Fruit fly (Drosophila melanogaster) whole organism, embryonic: ENCODE data around the gene Hip1.

Experiments
- Bteb2 ChIP-seq: fragments of 200-800 bp; sonication (Bioruptor generic); optimal IDR thresholded peaks from 2 replicates; lab custom pipeline; 2016; ENCODE audit warnings: missing biosample characterization, missing genetic modification characterization
- CG10959 ChIP-seq: fragments of 200-800 bp; sonication (Bioruptor generic); IDR thresholded peaks from 2 replicates; pipeline ENCODE4 v1.3.6; 2022; ENCODE audit warnings: missing biosample characterization, missing genetic modification characterization
- CG11696 ChIP-seq: fragments of 200-800 bp; sonication (Bioruptor generic); IDR thresholded peaks from 2 replicates; pipeline ENCODE4 v1.3.6; 2022; ENCODE audit warnings: missing biosample characterization, missing genetic modification characterization
- CG12299 ChIP-seq: fragments of 200-800 bp; sonication (Bioruptor generic); optimal IDR thresholded peaks from 2 replicates; lab custom pipeline; 2018; ENCODE audit warnings: missing biosample characterization, mild to moderate bottlenecking, missing genetic modification characterization
- CG12659 ChIP-seq: fragments of 200-800 bp; sonication (Bioruptor generic); optimal IDR thresholded peaks from 3 replicates; lab custom pipeline; 2017; ENCODE audit warnings: mild to moderate bottlenecking, missing biosample characterization, missing genetic modification reagents, missing genetic modification characterization
- CG1603 ChIP-seq: fragments of 200-800 bp; sonication (Bioruptor generic); optimal IDR thresholded peaks from 2 replicates; lab custom pipeline; 2019; ENCODE audit warnings: missing biosample characterization, mild to moderate bottlenecking, missing genetic modification characterization, moderate library complexity
- CG18476 ChIP-seq: fragments of 200-800 bp; sonication (Bioruptor generic); optimal IDR thresholded peaks from 2 replicates; lab custom pipeline; 2016; ENCODE audit warnings: missing biosample characterization, mild to moderate bottlenecking, missing genetic modification characterization
- CG2120 ChIP-seq: fragments of 200-800 bp; sonication (Bioruptor generic); optimal IDR thresholded peaks from 3 replicates; lab custom pipeline; 2016; ENCODE audit warnings: missing biosample characterization, missing genetic modification characterization
- CG3847 ChIP-seq: fragments of 200-800 bp; sonication (Bioruptor generic); IDR thresholded peaks from 2 replicates; pipeline ENCODE4 v1.3.6; 2022; ENCODE audit warnings: missing biosample characterization, missing genetic modification characterization
- CG6272 ChIP-seq: fragments of 200-800 bp; sonication (Bioruptor generic); IDR thresholded peaks from 2 replicates; pipeline ENCODE4 v1.3.6; 2022; ENCODE audit warnings: missing biosample characterization, missing genetic modification characterization
- CG7556 ChIP-seq: fragments of 200-800 bp; sonication (Bioruptor generic); optimal IDR thresholded peaks from 2 replicates; lab custom pipeline; 2017; ENCODE audit warnings: missing biosample characterization, mild to moderate bottlenecking, missing genetic modification characterization
- CG7786 ChIP-seq: fragments of 200-800 bp; sonication (Bioruptor generic); optimal IDR thresholded peaks from 2 replicates; lab custom pipeline; 2016; ENCODE audit warnings: missing biosample characterization, missing genetic modification characterization
- CG8944 ChIP-seq: fragments of 200-800 bp; sonication (Bioruptor generic); optimal IDR thresholded peaks from 3 replicates; lab custom pipeline; 2016; ENCODE audit warnings: missing biosample characterization, missing genetic modification characterization
- CG9437 ChIP-seq: fragments of 200-800 bp; sonication (Bioruptor generic); optimal IDR thresholded peaks from 2 replicates; lab custom pipeline; 2018; ENCODE audit warnings: missing biosample characterization, mild to moderate bottlenecking, missing genetic modification characterization
- CG9609 ChIP-seq: fragments of 200-800 bp; sonication (Bioruptor generic); optimal IDR thresholded peaks from 3 replicates; lab custom pipeline; 2016; ENCODE audit warnings: missing biosample characterization, missing genetic modification characterization
- CTCF ChIP-seq: fragments of 200-800 bp; sonication (Bioruptor generic); optimal IDR thresholded peaks from 2 replicates; lab custom pipeline; 2017; ENCODE audit warnings: missing biosample characterization, mild to moderate bottlenecking, missing genetic modification characterization, moderate library complexity
- Dad ChIP-seq: fragments of 200-800 bp; sonication (Bioruptor generic); optimal IDR thresholded peaks from 3 replicates; lab custom pipeline; 2016; ENCODE audit warnings: missing biosample characterization, missing genetic modification characterization
- Dll ChIP-seq: fragments of 200-800 bp; sonication (Bioruptor generic); IDR thresholded peaks from 4 replicates; pipeline ENCODE4 v1.3.6; 2022; ENCODE audit warnings: missing biosample characterization, missing genetic modification characterization; ENCODE audit not compliant: partially characterized antibody
- Doc2 ChIP-seq: fragments of 200-800 bp; sonication (Bioruptor generic); IDR thresholded peaks from 2 replicates; pipeline ENCODE4 v1.3.6; 2022; ENCODE audit warnings: missing biosample characterization, missing genetic modification characterization
- Ets97D ChIP-seq: fragments of 200-800 bp; sonication (Bioruptor generic); optimal IDR thresholded peaks from 3 replicates; lab custom pipeline; 2016; ENCODE audit warnings: missing biosample characterization, missing genetic modification characterization
- H2.0 ChIP-seq: fragments of 200-800 bp; sonication (Bioruptor generic); IDR thresholded peaks from 2 replicates; pipeline ENCODE4 v1.3.6; 2022; ENCODE audit warnings: missing biosample characterization, missing genetic modification characterization
- HLH4C ChIP-seq: fragments of 200-800 bp; sonication (Bioruptor generic); IDR thresholded peaks from 3 replicates; pipeline ENCODE4 v1.3.6; 2022; ENCODE audit warnings: missing biosample characterization, missing genetic modification characterization; ENCODE audit not compliant: partially characterized antibody
- Kr ChIP-seq: fragments of 200-800 bp; sonication (Bioruptor generic); optimal IDR thresholded peaks from 2 replicates; lab custom pipeline; 2017; ENCODE audit warnings: missing biosample characterization, mild to moderate bottlenecking, missing genetic modification characterization
- Med ChIP-seq: fragments of 200-800 bp; sonication (Bioruptor generic); peaks from one replicate; lab custom pipeline; 2016; ENCODE audit warnings: missing biosample characterization, missing genetic modification characterization, mild to moderate bottlenecking, inconsistent platforms, moderate library complexity
- NK7.1 ChIP-seq: fragments of 200-800 bp; sonication (Bioruptor generic); optimal IDR thresholded peaks from 3 replicates; lab custom pipeline; 2016; ENCODE audit warnings: missing biosample characterization, missing genetic modification characterization
- Oaz ChIP-seq: fragments of 200-800 bp; sonication (Bioruptor generic); IDR thresholded peaks from 2 replicates; pipeline ENCODE4 v1.3.6; 2022; ENCODE audit warnings: missing biosample characterization, missing genetic modification characterization
- Ptx1 ChIP-seq: fragments of 200-800 bp; sonication (Bioruptor generic); IDR thresholded peaks from 2 replicates; pipeline ENCODE4 v1.3.6; 2022; ENCODE audit warnings: missing biosample characterization, missing genetic modification characterization
- Sin3A ChIP-seq: fragments of >200 bp; optimal IDR thresholded peaks from 2 replicates; lab custom pipeline; 2018
- bab2 ChIP-seq: fragments of 200-800 bp; sonication (Bioruptor generic); optimal IDR thresholded peaks from 2 replicates; lab custom pipeline; 2016; ENCODE audit warnings: missing biosample characterization, missing genetic modification characterization
- caup ChIP-seq: fragments of 200-800 bp; sonication (Bioruptor generic); optimal IDR thresholded peaks from 3 replicates; lab custom pipeline; 2017; ENCODE audit warnings: missing biosample characterization, mild to moderate bottlenecking, missing genetic modification characterization, moderate library complexity; ENCODE audit not compliant: severe bottlenecking
- chif ChIP-seq, 2 experiments: fragments of 200-800 bp; sonication (Bioruptor generic); optimal IDR thresholded peaks; 3 replicates each; lab custom pipeline; 2016; ENCODE audit warnings: missing biosample characterization in 2 of 2, missing genetic modification characterization in 2 of 2
- crc ChIP-seq: fragments of 200-800 bp; sonication (Bioruptor generic); optimal IDR thresholded peaks from 2 replicates; lab custom pipeline; 2016; ENCODE audit warnings: missing biosample characterization, missing genetic modification characterization
- crp ChIP-seq, 2 experiments: fragments of 200-800 bp; sonication (Bioruptor generic); optimal IDR thresholded peaks; 2 replicates in 1 of 2; 3 replicates in 1 of 2; lab custom pipeline; 2017; ENCODE audit warnings: missing biosample characterization in 2 of 2, missing genetic modification characterization in 2 of 2, mild to moderate bottlenecking in 1 of 2, moderate library complexity in 1 of 2
- dmrt99B ChIP-seq: fragments of 200-800 bp; sonication (Bioruptor generic); optimal IDR thresholded peaks from 2 replicates; lab custom pipeline; 2018; ENCODE audit warnings: missing biosample characterization, mild to moderate bottlenecking, missing genetic modification characterization, moderate library complexity
- dpn ChIP-seq, 2 experiments: fragments of 200-800 bp; sonication (Bioruptor generic); optimal IDR thresholded peaks; 3 replicates each; lab custom pipeline; 2016; ENCODE audit warnings: missing biosample characterization in 2 of 2, missing genetic modification characterization in 2 of 2
- exex ChIP-seq: fragments of 200-800 bp; sonication (Bioruptor generic); optimal IDR thresholded peaks from 4 replicates; lab custom pipeline; 2018; ENCODE audit warnings: missing biosample characterization, mild to moderate bottlenecking, missing genetic modification characterization, moderate library complexity
- fd102C ChIP-seq: fragments of 200-800 bp; sonication (Bioruptor generic); optimal IDR thresholded peaks from 2 replicates; lab custom pipeline; 2018; ENCODE audit warnings: missing biosample characterization, mild to moderate bottlenecking, missing genetic modification characterization, moderate library complexity
- gce ChIP-seq: fragments of 200-800 bp; sonication (Bioruptor generic); IDR thresholded peaks from 3 replicates; pipeline ENCODE4 v1.3.6; 2022; ENCODE audit warnings: missing biosample characterization, missing genetic modification characterization
- grau ChIP-seq: fragments of 200-800 bp; optimal IDR thresholded peaks from 3 replicates; lab custom pipeline; 2019; ENCODE audit warnings: missing biosample characterization, mild to moderate bottlenecking, missing genetic modification characterization, moderate library complexity
- nau ChIP-seq: fragments of 200-800 bp; sonication (Bioruptor generic); optimal IDR thresholded peaks from 3 replicates; lab custom pipeline; 2017; ENCODE audit warnings: missing biosample characterization, mild to moderate bottlenecking, missing genetic modification characterization, missing genetic modification reagents
- p53 ChIP-seq: fragments of 200-800 bp; sonication (Bioruptor generic); optimal IDR thresholded peaks from 2 replicates; lab custom pipeline; 2016; ENCODE audit warnings: missing biosample characterization, missing genetic modification characterization
- prd ChIP-seq, 3 experiments: fragments of >200 bp in 2 of 3; fragments of 200-800 bp in 1 of 3; sonication (Bioruptor generic) in 1 of 3; optimal IDR thresholded peaks in 2 of 3; IDR thresholded peaks in 1 of 3; 2 replicates in 2 of 3; 3 replicates in 1 of 3; pipeline versions ENCODE4 v1.3.6 to Lab custom; 2017 to 2022; ENCODE audit warnings: missing biosample characterization in 1 of 3, missing genetic modification characterization in 1 of 3
- psq ChIP-seq: fragments of 200-800 bp; sonication (Bioruptor generic); optimal IDR thresholded peaks from 2 replicates; lab custom pipeline; 2017; ENCODE audit warnings: missing biosample characterization, missing genetic modification characterization
- ro ChIP-seq: fragments of 200-800 bp; sonication (Bioruptor generic); IDR thresholded peaks from 2 replicates; pipeline ENCODE4 v1.3.6; 2022; ENCODE audit warnings: missing biosample characterization, missing genetic modification characterization
- sr ChIP-seq: fragments of 200-800 bp; sonication (Bioruptor generic); IDR thresholded peaks from 3 replicates; pipeline ENCODE4 v1.3.6; 2022; ENCODE audit warnings: missing biosample characterization, missing genetic modification characterization
- tgo ChIP-seq: fragments of 200-800 bp; sonication (Bioruptor generic); IDR thresholded peaks from 3 replicates; pipeline ENCODE4 v1.3.6; 2022; ENCODE audit warnings: missing biosample characterization, missing genetic modification characterization
- unc-4 ChIP-seq: fragments of 200-800 bp; sonication (Bioruptor generic); IDR thresholded peaks from 2 replicates; pipeline ENCODE4 v1.3.6; 2022; ENCODE audit warnings: missing biosample characterization, missing genetic modification characterization; ENCODE audit not compliant: partially characterized antibody
- vfl ChIP-seq: fragments of 200-800 bp; sonication (Bioruptor generic); optimal IDR thresholded peaks from 2 replicates; lab custom pipeline; 2016; ENCODE audit warnings: missing biosample characterization, missing genetic modification characterization
- z ChIP-seq: fragments of 200-800 bp; sonication (Bioruptor generic); IDR thresholded peaks from 3 replicates; pipeline ENCODE4 v1.3.6; 2022; ENCODE audit warnings: missing biosample characterization, missing genetic modification characterization

Hip1 gene

DNA sequence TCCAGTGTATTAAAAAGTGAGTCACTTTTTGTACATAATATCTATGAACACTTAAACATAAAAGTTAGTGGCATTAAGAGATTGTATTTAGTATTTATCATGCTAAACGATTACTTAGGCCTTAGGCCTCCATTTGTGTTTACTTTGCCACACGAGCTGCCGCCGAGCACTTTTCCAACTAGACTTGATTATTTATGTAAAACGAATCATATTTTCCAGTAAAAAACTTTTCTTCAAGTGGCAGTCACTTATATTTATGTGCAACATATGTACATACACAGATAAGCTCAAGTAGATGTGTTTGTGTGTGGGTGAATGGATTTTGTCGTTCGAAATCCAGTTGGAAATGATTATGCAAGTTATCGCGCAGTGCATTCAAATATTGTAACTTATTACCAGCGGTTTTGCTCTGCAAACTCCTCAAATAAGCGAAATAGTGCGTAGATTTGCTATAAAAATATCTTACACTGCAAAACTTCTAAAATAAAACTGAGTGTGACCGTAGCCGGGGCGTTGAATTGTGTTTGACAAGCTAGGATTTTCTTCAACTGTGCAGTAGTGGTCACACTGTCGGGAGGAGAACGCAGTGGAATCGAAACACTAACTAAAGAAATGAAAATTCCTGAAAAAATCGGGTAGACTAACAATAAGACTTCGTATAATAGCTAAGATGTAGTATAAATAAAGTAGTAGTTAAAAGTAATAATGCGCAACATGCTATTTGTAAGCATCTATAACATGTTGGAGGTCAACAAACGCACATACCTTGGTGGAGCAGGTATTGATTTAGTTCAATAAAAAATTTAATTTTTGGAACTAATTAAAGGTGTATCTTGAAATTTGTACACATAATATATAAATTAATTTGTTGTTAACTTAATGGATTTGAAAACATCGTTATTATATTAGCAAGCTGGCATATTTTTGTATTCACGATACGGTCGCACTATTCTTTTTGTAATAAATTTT lies 23.5 kb downstream of the Hip1 start, which contains the start of the genes Klc and CG10984 (continued):
- no peak for TF ChIP-seq ro (GFP tag; lab: Robert Waterston, UW)
- TF ChIP-seq caup (GFP tag; lab: Kevin White, UChicago), result peak; percentile 57
- peak; percentile 94 for TF ChIP-seq Med
- TF ChIP-seq CG18476, result peak; percentile 47
- TF ChIP-seq unc-4, result 0 out of 2 replicates have a peak, but pooled peaks have one; percentile 10
- no peak; the same call in none of the 2 replicates for TF ChIP-seq Ptx1
- peak; percentile 2 for TF ChIP-seq CG12299 (tag; lab: Kevin White, UChicago)
- TF ChIP-seq Ets97D (GFP tag; lab: Kevin White, UChicago), result peak; percentile 14
- peak; percentile 45; the same call in 1 of the 2 replicates for TF ChIP-seq Oaz (GFP tag; lab: Robert Waterston, UW)
- TF ChIP-seq prd (optimal IDR thresholded peaks at IDR 0.05; lab: Kevin White, UChicago), result no peak
- no peak; the same call in 1 of the 3 replicates for TF ChIP-seq prd (GFP tag; IDR thresholded peaks at IDR 0.05; lab: Robert Waterston, UW)
- TF ChIP-seq crp (GFP tag; optimal IDR thresholded peaks at IDR 0.05; lab: Kevin White, UChicago), result no peak
- peak; percentile 75; the same call in 2 of the 3 replicates for TF ChIP-seq tgo (GFP tag; lab: Robert Waterston, UW)
- peak; percentile 35 for TF ChIP-seq vfl (GFP tag; lab: Kevin White, UChicago)
- no peak for TF ChIP-seq dmrt99B (tag; lab: Kevin White, UChicago)
- peak; percentile 45 for TF ChIP-seq NK7.1 (GFP tag; lab: Kevin White, UChicago)
- TF ChIP-seq gce (GFP tag; lab: Robert Waterston, UW), result no peak; the same call in 1 of the 3 replicates
- no peak for TF ChIP-seq CG7556 (GFP tag; lab: Kevin White, UChicago)
- TF ChIP-seq nau (GFP tag; lab: Kevin White, UChicago), result peak; percentile 69
- TF ChIP-seq Doc2 (GFP tag; lab: Robert Waterston, UW), result no peak
- TF ChIP-seq CG2120 (GFP tag; lab: Kevin White, UChicago), result peak; percentile 76
- TF ChIP-seq H2.0 (GFP tag; lab: Robert Waterston, UW), result peak; percentile 67
- peak; percentile 63 for TF ChIP-seq CG12659 (GFP tag; lab: Kevin White, UChicago)
- TF ChIP-seq exex (tag; lab: Kevin White, UChicago), result peak; percentile 38
- TF ChIP-seq CG9437 (GFP tag; lab: Kevin White, UChicago), result no peak
- no peak for TF ChIP-seq Kr (GFP tag; lab: Kevin White, UChicago)
- TF ChIP-seq dpn (GFP tag; optimal IDR thresholded peaks at IDR 0.05; lab: Kevin White, UChicago), result peak; percentile 24 to 57
- TF ChIP-seq fd102C (GFP tag; lab: Kevin White, UChicago), result no peak
- TF ChIP-seq Sin3A (lab: Kevin White, UChicago), result peak; percentile 34
- TF ChIP-seq grau (tag; lab: Kevin White, UChicago), result peak; percentile 52
- TF ChIP-seq HLH4C, result no peak
- TF ChIP-seq z (GFP tag; lab: Robert Waterston, UW), result no peak
- peak; percentile 58 for TF ChIP-seq CG9609 (GFP tag; lab: Kevin White, UChicago)
- TF ChIP-seq CTCF (GFP tag; lab: Kevin White, UChicago), result no peak
- peak; percentile 44 for TF ChIP-seq Dad
- TF ChIP-seq p53 (GFP tag; lab: Kevin White, UChicago), result no peak
- TF ChIP-seq chif (GFP tag; optimal IDR thresholded peaks at IDR 0.05; lab: Kevin White, UChicago), result no peak
- no peak; the same call in 2 of the 3 replicates for TF ChIP-seq sr (GFP tag; lab: Robert Waterston, UW)
- TF ChIP-seq CG10959 (GFP tag; lab: Robert Waterston, UW), result no peak
- TF ChIP-seq Dll (GFP tag; lab: Robert Waterston, UW), result no peak
- TF ChIP-seq Bteb2 (GFP tag; lab: Kevin White, UChicago), result peak; percentile 54
- 0 out of 2 replicates have a peak, but pooled peaks have one; percentile 40 for TF ChIP-seq CG11696 (GFP tag; lab: Robert Waterston, UW)
- TF ChIP-seq bab2 (GFP tag; lab: Kevin White, UChicago), result peak; percentile 68
- TF ChIP-seq CG3847 (GFP tag; lab: Robert Waterston, UW), result no peak
- TF ChIP-seq CG1603 (tag; lab: Kevin White, UChicago), result peak; percentile 51
- no peak for TF ChIP-seq crc
- TF ChIP-seq CG7786, result peak; percentile 66
- no peak for TF ChIP-seq psq
- TF ChIP-seq CG6272 (GFP tag; lab: Robert Waterston, UW), result no peak
- peak; percentile 67 for TF ChIP-seq CG8944 (GFP tag; lab: Kevin White, UChicago)
